Fruit fly (Drosophila melanogaster): ENCODE results near the gene CG31642.
A peak's percentile ranks its signal among the peaks of the same experiment; 100 is the strongest.

Gene CG31642

DNA sequence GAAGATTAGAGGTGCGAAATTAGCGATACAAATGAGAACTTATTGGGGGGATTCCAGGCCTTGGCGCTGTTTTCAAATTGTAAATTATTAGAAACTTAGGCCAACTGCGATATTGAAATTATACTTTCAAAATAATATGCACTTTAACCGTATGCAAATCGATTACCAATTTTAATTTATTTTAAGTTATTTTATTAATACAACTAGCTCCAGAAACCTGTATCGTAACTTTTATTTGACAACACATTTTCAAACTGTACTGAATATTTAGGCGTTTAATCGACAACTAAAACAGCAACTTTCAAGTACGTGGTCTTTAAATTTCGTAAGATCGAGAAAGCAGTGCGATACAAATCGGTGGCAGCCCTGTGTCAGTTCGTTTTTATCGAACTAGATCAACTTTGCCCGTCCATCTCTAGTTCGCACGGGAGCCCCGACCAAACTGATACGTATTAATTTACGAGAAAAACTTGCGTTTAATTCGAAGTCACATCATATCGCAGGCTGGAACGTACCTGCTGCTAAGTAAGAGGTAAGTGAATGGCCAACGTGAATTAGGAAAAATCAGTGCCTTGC is 47.6 kb upstream of the CG31642 start, which contains the start of the genes CG9154 and Kr-h2 (continued):
- no peak for TF ChIP-seq pdm3 (GFP tag; optimal IDR thresholded peaks at IDR 0.05)
- no peak for TF ChIP-seq fd85E (GFP tag; optimal IDR thresholded peaks at IDR 0.05)
- TF ChIP-seq fkh (GFP tag; optimal IDR thresholded peaks at IDR 0.05) = peak; percentile 48
- TF ChIP-seq CG8319 (GFP tag; optimal IDR thresholded peaks at IDR 0.05) = no peak
- no peak for TF ChIP-seq Ets21C (GFP tag; optimal IDR thresholded peaks at IDR 0.05)
- TF ChIP-seq spab (GFP tag; optimal IDR thresholded peaks at IDR 0.05) = no peak
- TF ChIP-seq CG7368 (GFP tag; optimal IDR thresholded peaks at IDR 0.05) = peak; percentile 29
- no peak for TF ChIP-seq Eip93F (GFP tag; optimal IDR thresholded peaks at IDR 0.05)
- no peak for TF ChIP-seq Hr38 (GFP tag; optimal IDR thresholded peaks at IDR 0.05)

DNA sequence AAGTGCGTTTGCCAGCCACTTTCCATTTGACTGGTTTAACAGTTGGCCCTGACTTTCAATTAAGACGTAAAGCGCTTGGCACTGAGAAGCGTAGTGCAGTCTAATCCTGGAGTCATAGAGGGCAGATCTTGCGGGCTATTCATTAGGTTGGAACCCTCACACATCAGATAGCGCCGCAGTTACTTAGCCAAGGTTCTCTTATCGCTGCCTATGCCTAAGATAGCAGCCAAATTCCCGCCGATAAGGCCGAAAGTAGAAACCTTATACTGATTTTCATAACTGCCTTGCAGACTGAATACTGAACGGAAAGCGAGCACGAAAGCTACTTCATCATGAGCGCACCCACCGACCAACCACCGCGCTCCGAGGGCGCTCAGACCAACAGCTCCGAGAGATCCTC is 46.2 kb upstream of the CG31642 start:
- TF ChIP-seq Eip93F (GFP tag; optimal IDR thresholded peaks at IDR 0.05) = no peak
- no peak for TF ChIP-seq achi (GFP tag; optimal IDR thresholded peaks at IDR 0.05)
- no peak for TF ChIP-seq CG8632 (GFP tag; optimal IDR thresholded peaks at IDR 0.05)
- TF ChIP-seq CG7368 (GFP tag; optimal IDR thresholded peaks at IDR 0.05) = no peak
- TF ChIP-seq Sox15 (GFP tag; optimal IDR thresholded peaks at IDR 0.05) = no peak
- TF ChIP-seq pdm3 (GFP tag; optimal IDR thresholded peaks at IDR 0.05) = no peak
- TF ChIP-seq lz (GFP tag; optimal IDR thresholded peaks at IDR 0.05) = no peak
- no peak for TF ChIP-seq svp (GFP tag)
- no peak for TF ChIP-seq salr (GFP tag; optimal IDR thresholded peaks at IDR 0.05)
- TF ChIP-seq Hr39 (GFP tag; optimal IDR thresholded peaks at IDR 0.05) = no peak
- no peak for TF ChIP-seq Gug (GFP tag; IDR thresholded peaks at IDR 0.05)
- TF ChIP-seq CG6276 (GFP tag; optimal IDR thresholded peaks at IDR 0.05) = no peak
- TF ChIP-seq CG6163 (GFP tag; IDR thresholded peaks at IDR 0.05) = no peak
- no peak for TF ChIP-seq CG10669 (GFP tag; optimal IDR thresholded peaks at IDR 0.05)
- TF ChIP-seq Met (GFP tag; optimal IDR thresholded peaks at IDR 0.05) = no peak
- no peak for TF ChIP-seq Smox (GFP tag; optimal IDR thresholded peaks at IDR 0.05)
- TF ChIP-seq CG8319 (GFP tag; optimal IDR thresholded peaks at IDR 0.05) = no peak
- TF ChIP-seq esn (GFP tag; optimal IDR thresholded peaks at IDR 0.05) = no peak

dm6 chr2L:6073894-6074293 is 44.4 kb upstream of the CG31642 start:
- TF ChIP-seq CG6276 (GFP tag; optimal IDR thresholded peaks at IDR 0.05) = no peak
- TF ChIP-seq Hr4 (GFP tag; optimal IDR thresholded peaks at IDR 0.05) = no peak
- no peak for TF ChIP-seq dsx (GFP tag; optimal IDR thresholded peaks at IDR 0.05; ENCODE audit: poor library complexity, severe bottlenecking)
- TF ChIP-seq Lpt (GFP tag; optimal IDR thresholded peaks at IDR 0.05) = no peak
- TF ChIP-seq CG6808 (GFP tag; optimal IDR thresholded peaks at IDR 0.05) = no peak
- TF ChIP-seq CG10631 (GFP tag; optimal IDR thresholded peaks at IDR 0.05) = no peak
- TF ChIP-seq Hr39 (GFP tag; optimal IDR thresholded peaks at IDR 0.05) = no peak
- TF ChIP-seq CG3032 (tag; optimal IDR thresholded peaks at IDR 0.05) = no peak

DNA sequence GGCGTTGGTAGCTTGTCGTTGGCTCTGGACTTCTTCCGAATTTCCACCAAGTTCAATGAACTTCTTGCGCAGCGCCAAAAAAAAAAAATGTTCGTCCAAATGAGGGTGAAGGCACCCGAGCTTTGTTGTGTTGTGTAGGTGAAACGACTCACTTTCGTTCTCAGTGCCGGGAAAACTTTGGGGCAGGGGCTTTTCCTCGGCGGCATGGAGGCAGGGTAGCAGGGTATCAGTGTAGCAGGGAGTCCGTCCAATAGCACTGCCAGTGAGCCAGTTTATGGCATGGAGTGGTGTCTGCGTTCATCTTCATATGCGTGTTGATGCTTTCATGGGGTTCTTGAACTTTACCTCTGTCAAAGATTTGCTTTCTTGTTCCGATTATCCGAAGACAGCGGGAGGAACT is 44.0 kb upstream of the CG31642 start:
- TF ChIP-seq CG16779 (tag; optimal IDR thresholded peaks at IDR 0.05) (no peak), CG10669 (GFP tag; optimal IDR thresholded peaks at IDR 0.05) (no peak)

- TF ChIP-seq CG11762 (GFP tag; optimal IDR thresholded peaks at IDR 0.05; ENCODE audit: insufficient read depth) = no peak
- TF ChIP-seq CG4318 (GFP tag; optimal IDR thresholded peaks at IDR 0.05) = no peak
- TF ChIP-seq net (GFP tag; optimal IDR thresholded peaks at IDR 0.05) = no peak
- TF ChIP-seq achi (GFP tag; optimal IDR thresholded peaks at IDR 0.05) = no peak
- TF ChIP-seq CG11902 (GFP tag; optimal IDR thresholded peaks at IDR 0.05) = no peak
- TF ChIP-seq esn (GFP tag; optimal IDR thresholded peaks at IDR 0.05) = no peak
- TF ChIP-seq Hr38 (GFP tag; optimal IDR thresholded peaks at IDR 0.05) = no peak
- no peak for TF ChIP-seq fkh (GFP tag; optimal IDR thresholded peaks at IDR 0.05)
- TF ChIP-seq Eip78C (GFP tag) = no peak
- TF ChIP-seq CG34406 (GFP tag; optimal IDR thresholded peaks at IDR 0.05) = no peak
These were observed 43.0 kb upstream of the CG31642 start for dm6 chr2L:6075345-6075744.

All from whole organism, prepupa.